Worm (Caenorhabditis elegans) whole organism, midembryonic: Measurements from ENCODE around the gene W08A12.2.
A peak's percentile ranks its signal among the peaks of the same experiment; 100 is the strongest.

Experiments
- T22C8.4 ChIP-seq: fragments of 200-800 bp; sonication (Bioruptor generic); IDR thresholded peaks from 2 replicates; pipeline ENCODE4 v1.3.6; 2022; ENCODE audit warnings: missing genetic modification characterization, missing compliant biosample characterization
- cog-1 ChIP-seq: sonication (generic microtip); optimal IDR thresholded peaks from 2 replicates; lab custom pipeline; 2016; ENCODE audit warnings: missing genetic modification characterization, missing compliant biosample characterization
- flt-1 ChIP-seq: fragments of 200-800 bp; sonication (Bioruptor generic); IDR thresholded peaks from 2 replicates; pipeline ENCODE4 v1.3.6; 2022; ENCODE audit warnings: missing genetic modification characterization, missing compliant biosample characterization
- klf-2 ChIP-seq: fragments of 200-800 bp; sonication (Bioruptor generic); conservative IDR thresholded peaks from 2 replicates; pipeline ENCODE4 v1.3.6; 2022; ENCODE audit warnings: missing genetic modification reagents, missing genetic modification characterization, missing compliant biosample characterization
- med-1 ChIP-seq: sonication (generic microtip); optimal IDR thresholded peaks from 2 replicates; lab custom pipeline; 2017; ENCODE audit warnings: missing genetic modification characterization, mild to moderate bottlenecking, missing compliant biosample characterization, antibody characterized with exemption, missing genetic modification reagents; ENCODE audit not compliant: insufficient read depth
- ref-1 ChIP-seq: fragments of 200-800 bp; sonication (Bioruptor generic); conservative IDR thresholded peaks from 2 replicates; pipeline ENCODE4 v1.3.6; 2022; ENCODE audit warnings: missing genetic modification reagents, missing genetic modification characterization, missing compliant biosample characterization
- tab-1 ChIP-seq: fragments of 200-800 bp; sonication (Bioruptor generic); IDR thresholded peaks from 2 replicates; pipeline ENCODE4 v1.3.6; 2022; ENCODE audit warnings: missing genetic modification characterization, missing compliant biosample characterization
- ztf-23 ChIP-seq: fragments of 200-800 bp; sonication (Bioruptor generic); IDR thresholded peaks from 2 replicates; pipeline ENCODE4 v1.3.6; 2022; ENCODE audit warnings: missing genetic modification reagents, missing genetic modification characterization, missing compliant biosample characterization
- ztf-29 ChIP-seq: fragments of 200-800 bp; sonication (Bioruptor generic); IDR thresholded peaks from 2 replicates; pipeline ENCODE4 v1.3.6; 2022; ENCODE audit warnings: missing genetic modification reagents, missing genetic modification characterization, missing compliant biosample characterization

Gene W08A12.2

DNA sequence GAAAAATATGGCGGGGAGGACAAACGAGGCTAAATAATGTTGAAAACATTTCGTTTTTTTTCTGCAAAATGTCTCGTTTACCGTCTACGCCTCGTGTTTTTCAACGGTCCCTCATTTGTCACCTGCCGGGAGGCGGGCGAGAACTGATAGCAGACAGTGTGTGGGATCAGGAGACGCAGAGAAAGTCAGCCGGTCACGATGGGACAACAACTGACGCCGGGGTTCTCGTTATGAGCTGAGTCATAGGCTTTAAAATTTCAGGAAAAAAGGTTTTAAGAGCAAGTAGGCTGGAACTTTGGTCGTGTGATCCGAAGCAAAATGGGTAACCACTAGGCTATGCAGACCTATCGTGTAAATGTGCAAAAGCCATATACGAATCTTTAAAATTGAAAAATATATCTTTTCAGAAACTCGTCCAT, at the start of gene W08A12.2:
W08A12.2 (minus strand) TSS at position 103 of the 419 bp plus-strand sequence.
- TF ChIP-seq ref-1 (GFP tag; lab: Robert Waterston, UW) (no peak), tab-1 (GFP tag; lab: Robert Waterston, UW) (0 out of 2 replicates have a peak, but pooled peaks have one; percentile 27)

ce11 chrV:3724772-3725171, 39.1 kb upstream of the W08A12.2 start, which contains the start of gene str-30:
Gene str-30, plus strand, starts transcription at chrV:3725072.
- no peak for TF ChIP-seq flt-1 (GFP tag; lab: Robert Waterston, UW)
- TF ChIP-seq ztf-23 (GFP tag; lab: Robert Waterston, UW), result no peak
- no peak for TF ChIP-seq tab-1 (GFP tag; lab: Robert Waterston, UW)
- no peak for TF ChIP-seq med-1 (GFP tag; lab: Kevin White, UChicago)
- TF ChIP-seq ztf-29 (GFP tag; lab: Robert Waterston, UW), result no peak
- no peak for TF ChIP-seq ref-1 (GFP tag; lab: Robert Waterston, UW)
- TF ChIP-seq cog-1 (tag; lab: Kevin White, UChicago), result no peak
- TF ChIP-seq T22C8.4 (GFP tag; lab: Robert Waterston, UW), result no peak
- no peak for TF ChIP-seq klf-2 (GFP tag; lab: Robert Waterston, UW)

DNA sequence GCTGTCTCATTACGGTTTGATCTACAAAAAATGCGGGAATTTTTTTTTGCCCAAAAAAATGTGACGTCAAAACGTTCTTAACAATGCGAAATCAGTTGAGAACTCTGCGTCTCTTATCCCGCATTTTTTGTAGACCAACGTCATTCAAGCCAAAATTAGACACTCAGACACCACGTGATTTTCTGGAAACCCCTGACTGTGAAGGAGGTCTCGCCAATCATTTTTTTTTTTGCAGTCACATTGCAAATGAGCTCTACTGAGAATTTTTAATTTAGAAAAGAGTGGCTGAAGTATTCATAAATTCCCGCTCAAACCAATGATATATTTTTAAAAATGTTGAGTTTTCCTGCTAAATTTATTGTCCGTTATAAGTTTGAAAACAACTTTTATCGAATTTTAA, 32.8 kb upstream of the W08A12.2 start:
- TF ChIP-seq flt-1 (GFP tag; lab: Robert Waterston, UW) (no peak), ztf-29 (GFP tag; lab: Robert Waterston, UW) (no peak), med-1 (GFP tag; lab: Kevin White, UChicago) (no peak), T22C8.4 (GFP tag; lab: Robert Waterston, UW) (no peak), ztf-23 (GFP tag; lab: Robert Waterston, UW) (no peak), ref-1 (GFP tag; lab: Robert Waterston, UW) (no peak), klf-2 (GFP tag; lab: Robert Waterston, UW) (no peak), tab-1 (GFP tag; lab: Robert Waterston, UW) (no peak), cog-1 (tag; lab: Kevin White, UChicago) (no peak)

DNA sequence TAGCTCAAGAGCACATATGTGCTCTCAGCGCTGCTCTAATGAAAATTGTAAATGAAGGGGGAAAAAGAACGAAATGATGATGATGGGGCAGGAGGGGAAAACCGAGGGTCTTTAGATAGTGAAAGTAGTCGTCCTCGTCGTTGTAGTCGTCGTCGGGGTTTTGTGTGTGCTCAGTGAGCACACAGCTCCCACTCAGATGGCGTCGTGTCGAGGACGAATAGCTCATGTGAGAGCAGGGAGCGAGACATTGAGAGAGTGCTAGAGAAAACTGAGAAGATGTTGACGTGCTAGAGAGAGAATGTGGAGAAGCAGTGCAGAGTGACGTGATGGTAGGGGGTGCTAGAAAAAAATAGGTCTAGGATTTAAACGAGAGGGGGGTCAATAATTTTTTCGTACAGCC, 32.1 kb upstream of the W08A12.2 start:
- TF ChIP-seq cog-1 (tag; lab: Kevin White, UChicago) (no peak), flt-1 (GFP tag; lab: Robert Waterston, UW) (no peak), med-1 (GFP tag; lab: Kevin White, UChicago) (no peak), T22C8.4 (GFP tag; lab: Robert Waterston, UW) (no peak), tab-1 (GFP tag; lab: Robert Waterston, UW) (no peak), ref-1 (GFP tag; lab: Robert Waterston, UW) (no peak), ztf-29 (GFP tag; lab: Robert Waterston, UW) (no peak), ztf-23 (GFP tag; lab: Robert Waterston, UW) (no peak), klf-2 (GFP tag; lab: Robert Waterston, UW) (no peak)

- TF ChIP-seq ztf-29 (GFP tag; lab: Robert Waterston, UW), result no peak
- TF ChIP-seq klf-2 (GFP tag; lab: Robert Waterston, UW), result no peak
- no peak for TF ChIP-seq flt-1 (GFP tag; lab: Robert Waterston, UW)
- TF ChIP-seq med-1 (GFP tag; lab: Kevin White, UChicago), result no peak
- no peak for TF ChIP-seq ref-1 (GFP tag; lab: Robert Waterston, UW)
- no peak for TF ChIP-seq T22C8.4 (GFP tag; lab: Robert Waterston, UW)
- TF ChIP-seq cog-1 (tag; lab: Kevin White, UChicago), result no peak
- TF ChIP-seq tab-1 (GFP tag; lab: Robert Waterston, UW), result no peak
- TF ChIP-seq ztf-23 (GFP tag; lab: Robert Waterston, UW), result no peak
Measured at ce11 chrV:3716279-3716887, 30.7 kb upstream of the W08A12.2 start.

DNA sequence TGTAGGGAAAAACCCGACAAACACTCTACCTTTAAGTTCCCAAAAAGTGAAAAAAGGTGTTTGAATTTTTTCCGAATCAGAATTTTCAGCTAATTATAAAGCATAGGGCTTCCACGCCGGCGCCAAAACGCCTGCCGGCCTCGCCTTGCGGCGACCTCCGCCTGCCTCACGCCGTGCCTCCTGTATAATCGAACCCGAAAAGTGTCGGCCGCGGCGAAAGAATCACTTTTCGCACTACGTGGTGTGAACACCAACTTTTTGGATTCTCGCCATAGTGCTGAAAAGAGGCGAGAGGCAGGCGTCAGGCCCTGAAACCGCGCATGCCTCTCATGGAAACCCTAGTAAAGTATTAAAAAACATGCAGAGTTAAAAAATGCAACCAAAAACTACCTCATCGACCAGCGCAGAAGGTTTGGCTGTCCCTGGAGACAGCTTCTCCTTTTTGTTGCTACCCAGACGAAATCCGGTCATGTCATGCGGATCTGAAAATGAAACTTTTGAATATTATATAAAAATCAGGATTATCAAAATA, 29.9 kb upstream of the W08A12.2 start, which contains the start of gene nrsn-1:
nrsn-1 (minus strand) TSS at position 482 of the 532 bp plus-strand sequence.
- 0 out of 2 replicates have a peak, but pooled peaks have one; percentile 19 for TF ChIP-seq tab-1 (GFP tag; lab: Robert Waterston, UW)
- TF ChIP-seq ref-1 (GFP tag; lab: Robert Waterston, UW), result no peak

DNA sequence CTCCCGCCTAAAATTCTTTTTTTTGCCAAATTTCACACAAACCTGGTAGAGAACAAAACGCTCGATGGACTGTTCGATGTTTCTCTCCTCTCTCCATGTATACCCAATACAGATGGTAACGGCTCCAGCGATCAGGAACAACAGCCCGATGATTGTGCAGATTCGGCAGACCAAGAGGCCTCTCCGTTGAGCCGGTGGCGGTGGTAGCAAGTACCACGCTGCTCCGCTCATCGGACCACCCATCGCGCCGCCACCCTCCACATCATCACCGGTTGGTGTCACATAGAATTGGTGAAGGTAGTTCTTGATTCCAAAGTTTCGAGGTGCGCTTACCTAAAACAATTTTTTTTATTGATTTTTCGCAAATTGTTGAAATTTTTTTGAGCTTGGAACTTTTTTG, 29.1 kb upstream of the W08A12.2 start:
- TF ChIP-seq ztf-29 (GFP tag; lab: Robert Waterston, UW) (no peak), klf-2 (GFP tag; lab: Robert Waterston, UW) (no peak), flt-1 (GFP tag; lab: Robert Waterston, UW) (no peak), cog-1 (tag; lab: Kevin White, UChicago) (no peak), ztf-23 (GFP tag; lab: Robert Waterston, UW) (no peak), tab-1 (GFP tag; lab: Robert Waterston, UW) (no peak), ref-1 (GFP tag; lab: Robert Waterston, UW) (no peak)

DNA sequence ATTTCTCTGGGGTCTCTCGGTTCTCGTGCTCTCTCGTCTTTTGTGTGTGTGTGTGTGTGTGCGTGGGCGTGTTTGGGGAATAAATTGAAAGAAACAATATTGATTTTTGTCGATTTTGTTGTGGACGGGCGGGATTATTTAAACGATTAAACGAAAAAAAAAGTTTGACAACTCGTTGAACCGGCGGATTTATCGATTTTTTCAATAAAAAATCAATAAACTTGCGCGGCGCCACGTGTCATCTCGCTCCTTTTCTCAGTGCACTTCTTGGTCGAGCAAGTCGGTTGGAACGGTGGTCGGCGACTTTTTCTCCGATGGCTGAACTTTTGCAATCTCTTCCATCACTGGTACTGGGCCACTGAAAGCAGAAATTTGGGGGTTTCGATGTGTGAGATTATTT, 27.3 kb upstream of the W08A12.2 start:
- no peak for TF ChIP-seq ztf-23 (GFP tag; lab: Robert Waterston, UW)
- TF ChIP-seq med-1 (GFP tag; lab: Kevin White, UChicago), result no peak
- TF ChIP-seq T22C8.4 (GFP tag; lab: Robert Waterston, UW), result peak; percentile 79

DNA sequence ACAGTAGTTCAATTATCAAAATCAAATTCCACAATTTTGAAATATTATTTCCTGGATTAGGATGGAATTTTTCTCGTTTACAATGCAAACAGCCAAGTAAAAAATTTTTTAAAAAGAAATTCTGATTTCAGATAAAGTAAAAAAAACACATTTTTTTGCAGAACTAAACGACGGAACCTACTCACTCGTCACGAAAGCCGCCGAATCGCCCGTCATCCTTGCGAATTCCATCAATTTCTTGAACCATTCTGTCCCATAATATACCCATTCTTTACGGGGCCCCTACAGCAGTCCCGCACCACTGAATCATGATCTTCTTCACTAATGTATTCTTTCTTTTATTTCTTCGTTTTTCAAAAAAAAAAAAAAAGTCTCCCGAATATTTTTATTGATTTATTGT, 26.5 kb upstream of the W08A12.2 start:
- TF ChIP-seq klf-2 (GFP tag; lab: Robert Waterston, UW), result no peak
- no peak for TF ChIP-seq med-1 (GFP tag; lab: Kevin White, UChicago)
- no peak for TF ChIP-seq cog-1 (tag; lab: Kevin White, UChicago)
- TF ChIP-seq T22C8.4 (GFP tag; lab: Robert Waterston, UW), result no peak
- TF ChIP-seq ztf-29 (GFP tag; lab: Robert Waterston, UW), result no peak
- no peak for TF ChIP-seq flt-1 (GFP tag; lab: Robert Waterston, UW)
- TF ChIP-seq tab-1 (GFP tag; lab: Robert Waterston, UW), result no peak
- TF ChIP-seq ztf-23 (GFP tag; lab: Robert Waterston, UW), result no peak
- TF ChIP-seq ref-1 (GFP tag; lab: Robert Waterston, UW), result no peak
